Fruit fly (Drosophila melanogaster): Measurements from ENCODE around the gene CG15563.

Gene CG15563

DNA sequence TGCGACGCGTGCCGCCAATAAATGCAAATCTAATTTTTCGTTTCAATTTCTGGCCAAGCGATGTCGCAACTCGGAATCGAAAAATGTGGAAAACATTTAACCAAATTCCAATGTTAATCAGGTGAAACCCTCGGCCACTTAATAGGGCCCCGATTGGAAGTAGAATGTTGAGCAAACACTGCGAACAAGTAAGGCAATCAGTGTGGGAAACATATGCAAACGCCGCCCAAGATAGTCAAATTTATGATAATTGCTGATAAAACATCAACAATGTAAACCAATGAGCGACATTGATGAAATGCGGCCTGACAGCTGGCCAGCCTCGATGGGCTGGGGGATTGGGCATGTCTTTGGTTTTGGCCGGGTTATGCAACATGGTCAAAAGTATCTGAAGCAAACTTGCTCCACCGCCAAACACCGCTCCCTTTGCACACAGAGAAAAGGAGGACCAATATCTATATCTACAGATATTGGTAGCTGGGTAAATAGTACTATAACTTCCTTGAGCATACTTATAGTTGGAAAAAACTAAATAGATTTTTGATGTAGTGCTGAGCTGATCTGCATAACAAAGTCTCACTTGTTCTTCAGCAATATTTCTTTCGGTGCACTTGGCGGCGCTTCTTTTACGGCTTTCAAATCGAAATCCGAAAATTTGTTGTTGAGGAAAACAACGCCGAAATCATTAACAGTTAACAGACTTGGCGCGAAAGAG lies 15.3 kb upstream of the CG15563 start (continued):
- TF ChIP-seq CG3281 (GFP tag; optimal IDR thresholded peaks at IDR 0.05) (peak; percentile 40), CG4707 (GFP tag; optimal IDR thresholded peaks at IDR 0.05) (peak; percentile 45), CG7271 (tag; optimal IDR thresholded peaks at IDR 0.05) (no peak), ab (GFP tag; optimal IDR thresholded peaks at IDR 0.05) (peak; percentile 1), lmd (GFP tag; IDR thresholded peaks at IDR 0.05) (peak; percentile 59), Ada2b (GFP tag; IDR thresholded peaks at IDR 0.05) (peak; percentile 70), dm (GFP tag; optimal IDR thresholded peaks at IDR 0.05) (peak; percentile 14), PHDP (tag; optimal IDR thresholded peaks at IDR 0.05) (peak; percentile 67), CG1603 (tag; optimal IDR thresholded peaks at IDR 0.05) (peak; percentile 84), tx (GFP tag; optimal IDR thresholded peaks at IDR 0.05) (peak; percentile 17), sob (GFP tag; IDR thresholded peaks at IDR 0.05) (peak; percentile 77), Gug (GFP tag; IDR thresholded peaks at IDR 0.05) (peak; percentile 51; the same call in 2 of the 4 replicates), CG17568 (GFP tag; optimal IDR thresholded peaks at IDR 0.05) (peak; percentile 24), Hr51 (GFP tag; optimal IDR thresholded peaks at IDR 0.05) (peak; percentile 2 to 85), scrt (GFP tag; optimal IDR thresholded peaks at IDR 0.05) (peak; percentile 53), chif (GFP tag; optimal IDR thresholded peaks at IDR 0.05) (peak; percentile 61 to 69), ac (GFP tag; optimal IDR thresholded peaks at IDR 0.05) (no peak), CG17359 (tag; optimal IDR thresholded peaks at IDR 0.05) (peak; percentile 88), NC2β (GFP tag; optimal IDR thresholded peaks at IDR 0.05) (peak; percentile 27), dan (GFP tag; IDR thresholded peaks at IDR 0.05) (no peak), zen2 (GFP tag; IDR thresholded peaks at IDR 0.05; ENCODE audit: partially characterized antibody) (no peak), eve (GFP tag; optimal IDR thresholded peaks at IDR 0.05) (peak in 1 of 2 experiments; percentile 92), Opbp (GFP tag; IDR thresholded peaks at IDR 0.05; ENCODE audit: partially characterized antibody) (no peak), CG12104 (GFP tag; optimal IDR thresholded peaks at IDR 0.05) (peak; percentile 24), CG13123 (GFP tag; optimal IDR thresholded peaks at IDR 0.05) (peak; percentile 44), Xbp1 (GFP tag; optimal IDR thresholded peaks at IDR 0.05) (peak; percentile 74), CG34422 (GFP tag; IDR thresholded peaks at IDR 0.05) (peak; percentile 82), dysf (GFP tag; IDR thresholded peaks at IDR 0.05) (peak; percentile 88), Trl (optimal IDR thresholded peaks at IDR 0.05) (no peak), Trl (GFP tag; optimal IDR thresholded peaks at IDR 0.05) (peak; percentile 49), CG6272 (GFP tag; IDR thresholded peaks at IDR 0.05) (peak; percentile 67), HLHmδ (GFP tag; optimal IDR thresholded peaks at IDR 0.05) (no peak), H2.0 (GFP tag; IDR thresholded peaks at IDR 0.05) (peak; percentile 68), Bgb (GFP tag; IDR thresholded peaks at IDR 0.05; ENCODE audit: partially characterized antibody) (no peak), CG7372 (GFP tag; IDR thresholded peaks at IDR 0.05) (peak; percentile 65), HmgZ (tag; optimal IDR thresholded peaks at IDR 0.05) (no peak), CG2199 (GFP tag; IDR thresholded peaks at IDR 0.05) (peak; percentile 72; the same call in 2 of the 3 replicates), lov (optimal IDR thresholded peaks at IDR 0.05) (no peak), lov (GFP tag; IDR thresholded peaks at IDR 0.05) (peak; percentile 80; the same call in 2 of the 3 replicates), CG7556 (GFP tag; optimal IDR thresholded peaks at IDR 0.05) (peak; percentile 65), Sox102F (GFP tag; optimal IDR thresholded peaks at IDR 0.05) (peak; percentile 85), dmrt99B (tag; optimal IDR thresholded peaks at IDR 0.05) (peak; percentile 89), HHEX (GFP tag; optimal IDR thresholded peaks at IDR 0.05) (peak; percentile 72), CG13424 (tag; optimal IDR thresholded peaks at IDR 0.05) (peak; percentile 85), CG2116 (GFP tag; optimal IDR thresholded peaks at IDR 0.05) (no peak), CG1602 (GFP tag; optimal IDR thresholded peaks at IDR 0.05) (peak; percentile 57), kah (GFP tag; optimal IDR thresholded peaks at IDR 0.05) (peak; percentile 66), z (GFP tag; IDR thresholded peaks at IDR 0.05) (no peak), Lpt (GFP tag; optimal IDR thresholded peaks at IDR 0.05) (no peak), CG4404 (GFP tag; IDR thresholded peaks at IDR 0.05) (no peak; the same call in 1 of the 2 replicates)

All from whole organism, embryonic.